Fruit fly (Drosophila melanogaster): Measurements from ENCODE around the gene Wdr81.

Wdr81 gene

DNA sequence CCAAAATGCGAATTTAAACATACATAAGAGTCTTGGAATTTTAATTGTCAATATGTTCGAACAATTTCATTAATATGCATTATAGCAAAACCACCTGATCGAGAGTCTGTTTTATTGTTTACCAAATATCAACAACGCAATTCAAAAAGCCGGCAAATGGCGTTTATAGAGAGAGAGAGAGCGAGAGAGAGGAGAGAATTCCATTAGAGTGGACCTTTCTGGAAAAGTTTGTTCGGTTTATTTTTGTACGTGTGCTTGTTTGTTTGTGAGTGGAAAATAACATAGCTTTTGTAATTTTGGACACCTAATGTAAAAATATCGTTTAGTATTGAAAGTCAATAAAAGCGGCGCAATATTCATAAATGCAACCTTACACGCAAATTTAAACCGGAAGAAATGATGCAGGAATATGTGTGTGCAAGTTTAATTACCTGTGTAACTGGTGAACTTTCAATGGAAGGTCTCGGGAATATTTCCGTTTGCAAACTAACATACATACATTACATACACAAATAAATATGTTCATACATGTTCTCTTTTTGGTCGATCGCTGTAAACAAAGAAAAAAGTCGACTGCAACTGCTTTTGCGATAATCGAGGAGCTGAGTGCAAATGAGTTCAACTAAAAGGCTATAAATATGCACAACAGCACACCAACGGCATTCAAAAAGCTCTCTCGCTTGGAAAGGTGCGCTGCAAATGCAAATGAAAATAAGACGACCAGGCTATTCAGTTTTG lies 24.0 kb upstream of the Wdr81 start, which contains the start of gene CG6785:
Gene CG6785, minus strand, starts transcription at position 588 of the 738 bp plus-strand sequence.
- TF ChIP-seq psq (optimal IDR thresholded peaks at IDR 0.05), result no peak
- no peak for TF ChIP-seq Sin3A (optimal IDR thresholded peaks at IDR 0.05)
- TF ChIP-seq ttk (optimal IDR thresholded peaks at IDR 0.05), result no peak
- TF ChIP-seq insv (optimal IDR thresholded peaks at IDR 0.05), result no peak
- no peak for TF ChIP-seq h (optimal IDR thresholded peaks at IDR 0.05)
- TF ChIP-seq Myc (optimal IDR thresholded peaks at IDR 0.05), result no peak

DNA sequence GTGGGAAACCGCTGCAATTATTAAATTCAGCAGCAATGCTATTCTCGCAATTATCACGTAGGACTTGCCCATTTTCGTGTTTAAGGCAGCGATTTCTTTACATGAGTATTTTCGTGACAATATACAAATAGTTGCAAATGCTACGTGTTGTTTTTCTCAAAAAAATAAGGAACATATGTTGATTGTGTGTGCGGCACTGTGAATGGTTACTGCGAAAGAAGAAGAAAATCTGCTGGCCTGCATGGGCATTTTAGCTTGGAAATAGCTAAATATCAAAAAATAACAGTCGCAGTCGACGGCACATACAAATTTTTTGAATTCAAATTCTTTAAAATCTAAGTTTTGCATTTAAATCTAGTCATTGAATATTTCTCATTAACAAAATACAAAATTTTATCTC lies 19.8 kb upstream of the Wdr81 start, which contains the start of gene CG6766:
Gene CG6766, minus strand, starts transcription at position 180 of the 400 bp plus-strand sequence.
- TF ChIP-seq ttk (optimal IDR thresholded peaks at IDR 0.05) (no peak), h (optimal IDR thresholded peaks at IDR 0.05) (no peak), psq (optimal IDR thresholded peaks at IDR 0.05) (no peak), Sin3A (optimal IDR thresholded peaks at IDR 0.05) (no peak), Myc (optimal IDR thresholded peaks at IDR 0.05) (no peak), insv (optimal IDR thresholded peaks at IDR 0.05) (no peak)

dm6 chr2L:12038177-12038581 lies 17.4 kb upstream of the Wdr81 start, which contains the start of gene Tom70:
Gene Tom70 (minus strand): TSS chr2L:12038511.
- no peak for TF ChIP-seq psq (optimal IDR thresholded peaks at IDR 0.05)
- no peak for TF ChIP-seq ttk (optimal IDR thresholded peaks at IDR 0.05)
- no peak for TF ChIP-seq Sin3A (optimal IDR thresholded peaks at IDR 0.05)
- no peak for TF ChIP-seq insv (optimal IDR thresholded peaks at IDR 0.05)
- TF ChIP-seq Myc (optimal IDR thresholded peaks at IDR 0.05), result no peak
- TF ChIP-seq h (optimal IDR thresholded peaks at IDR 0.05), result no peak

DNA sequence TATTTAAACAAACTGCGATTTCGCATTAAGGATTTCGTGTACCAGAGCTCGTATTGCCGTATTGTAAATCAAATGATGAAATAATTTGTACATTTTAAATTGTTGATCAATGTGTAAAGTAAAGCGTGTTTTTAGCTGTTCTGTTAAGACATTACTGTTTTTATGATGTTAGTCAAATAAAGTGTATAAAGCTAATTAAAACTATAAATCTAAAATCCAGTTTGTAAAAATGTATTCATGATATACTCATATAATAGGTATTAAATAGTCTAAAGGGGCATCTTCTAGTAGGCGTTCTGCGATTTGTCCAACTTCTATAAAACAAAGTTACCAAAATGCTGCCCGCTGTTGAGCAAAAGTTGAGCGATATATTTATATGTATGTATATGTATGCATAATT lies 13.1 kb upstream of the Wdr81 start, which contains the start of gene CG18788:
Gene CG18788, plus strand, starts transcription at position 301 of the 400 bp plus-strand sequence.
- TF ChIP-seq psq (optimal IDR thresholded peaks at IDR 0.05) (no peak), h (optimal IDR thresholded peaks at IDR 0.05) (no peak), Myc (optimal IDR thresholded peaks at IDR 0.05) (no peak), Sin3A (optimal IDR thresholded peaks at IDR 0.05) (no peak), ttk (optimal IDR thresholded peaks at IDR 0.05) (no peak), insv (optimal IDR thresholded peaks at IDR 0.05) (no peak)

DNA sequence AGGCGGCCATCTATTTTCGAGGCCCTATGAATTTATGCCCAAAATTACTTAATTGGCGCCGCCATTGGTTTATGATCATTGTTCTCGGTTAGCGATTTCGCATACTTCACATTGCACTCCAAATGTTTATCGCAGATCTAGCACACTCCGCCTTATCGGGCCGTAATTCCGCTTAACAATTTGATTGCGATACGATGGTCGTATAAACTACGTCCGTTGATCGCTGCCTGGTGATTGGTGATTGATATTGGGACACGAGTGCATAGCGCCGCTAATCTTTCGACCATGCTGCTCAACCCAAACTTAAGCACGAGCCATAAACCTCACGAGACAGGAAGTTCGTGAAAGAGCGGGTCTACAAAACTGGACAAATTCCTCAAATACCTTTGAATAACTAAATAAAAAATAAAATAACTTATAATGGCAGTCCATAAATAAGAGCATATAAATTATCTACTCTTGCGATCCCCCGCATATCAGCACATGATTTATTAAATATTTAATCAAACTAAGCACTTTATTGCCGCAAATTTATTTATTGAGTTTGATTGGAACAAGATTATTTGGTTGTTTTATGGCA lies 9.9 kb upstream of the Wdr81 start:
- TF ChIP-seq insv (optimal IDR thresholded peaks at IDR 0.05), result no peak
- TF ChIP-seq ttk (optimal IDR thresholded peaks at IDR 0.05), result no peak
- TF ChIP-seq Sin3A (optimal IDR thresholded peaks at IDR 0.05), result no peak
- TF ChIP-seq h (optimal IDR thresholded peaks at IDR 0.05), result no peak

DNA sequence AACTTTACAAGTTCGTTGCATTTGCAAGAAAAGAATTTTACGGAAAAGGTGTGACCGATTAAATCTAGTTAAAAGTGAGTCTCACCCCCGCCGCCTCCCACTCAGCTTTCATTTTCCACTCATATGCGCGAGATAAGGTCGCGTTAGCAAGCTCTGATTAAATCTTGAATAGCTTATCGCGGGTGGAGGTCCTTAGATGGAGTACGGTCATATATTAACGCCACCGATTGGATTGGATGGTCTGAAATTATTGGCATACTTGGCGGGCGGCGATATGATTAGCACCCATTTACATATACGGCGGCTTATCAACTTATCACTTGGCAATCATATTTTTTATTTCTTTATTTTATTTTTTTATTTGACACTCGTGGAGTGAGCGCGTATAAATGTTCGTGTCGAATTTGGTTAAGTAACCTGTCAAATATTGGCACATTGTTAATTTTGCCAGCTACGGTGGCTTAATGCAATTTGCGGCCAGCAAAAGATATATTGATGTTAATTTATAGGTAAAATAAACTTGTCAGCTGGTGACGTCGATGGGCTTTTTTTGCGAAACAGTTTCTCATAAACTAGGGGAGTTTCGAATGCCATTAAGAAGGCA lies 8.9 kb upstream of the Wdr81 start:
- TF ChIP-seq Sin3A (optimal IDR thresholded peaks at IDR 0.05), result no peak
- TF ChIP-seq Myc (optimal IDR thresholded peaks at IDR 0.05), result no peak
- TF ChIP-seq ttk (optimal IDR thresholded peaks at IDR 0.05), result no peak
- no peak for TF ChIP-seq psq (optimal IDR thresholded peaks at IDR 0.05)
- no peak for TF ChIP-seq insv (optimal IDR thresholded peaks at IDR 0.05)
- TF ChIP-seq h (optimal IDR thresholded peaks at IDR 0.05), result no peak

DNA sequence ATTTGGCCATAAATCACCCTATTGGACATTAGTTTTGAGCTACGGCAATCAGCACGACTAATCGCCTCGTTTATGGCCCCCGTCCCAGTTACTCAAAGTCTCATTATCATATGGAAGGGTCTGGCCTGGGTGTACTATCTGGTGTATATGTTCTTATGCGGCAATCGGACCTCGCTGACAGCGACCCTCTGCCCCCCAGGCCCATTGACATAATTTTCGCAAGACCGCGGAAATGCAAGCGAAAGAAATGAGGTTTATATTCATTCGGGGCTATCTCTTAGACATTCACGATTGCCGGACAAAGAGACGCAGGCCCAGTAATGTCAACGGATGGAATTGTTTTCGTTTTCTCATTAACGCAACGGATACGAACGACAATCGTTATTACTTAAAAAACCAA lies 8.0 kb upstream of the Wdr81 start:
- TF ChIP-seq psq (optimal IDR thresholded peaks at IDR 0.05), result no peak
- TF ChIP-seq h (optimal IDR thresholded peaks at IDR 0.05), result no peak
- TF ChIP-seq ttk (optimal IDR thresholded peaks at IDR 0.05), result no peak
- TF ChIP-seq Sin3A (optimal IDR thresholded peaks at IDR 0.05), result no peak
- TF ChIP-seq Myc (optimal IDR thresholded peaks at IDR 0.05), result no peak
- TF ChIP-seq insv (optimal IDR thresholded peaks at IDR 0.05), result no peak

DNA sequence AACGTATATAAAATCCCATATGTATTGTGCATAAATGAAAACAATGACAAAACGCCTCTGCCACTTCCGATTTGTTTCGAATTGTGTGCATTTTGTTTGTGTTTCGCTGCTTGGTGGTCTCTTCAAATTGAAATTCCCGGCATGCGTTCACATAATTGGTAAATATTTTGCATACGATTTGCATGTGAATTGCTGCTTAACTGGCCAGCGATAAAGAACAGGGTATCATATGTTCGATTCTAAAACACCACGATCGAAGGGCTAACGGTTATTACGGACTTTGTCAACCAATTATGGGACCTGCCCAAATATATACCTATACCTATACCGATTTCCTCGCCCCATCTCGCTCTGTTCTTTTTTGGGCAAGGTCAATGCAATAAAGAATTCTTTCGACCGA lies 7.3 kb upstream of the Wdr81 start:
- TF ChIP-seq h (optimal IDR thresholded peaks at IDR 0.05), result no peak

- TF ChIP-seq Sin3A (optimal IDR thresholded peaks at IDR 0.05), result no peak
- no peak for TF ChIP-seq h (optimal IDR thresholded peaks at IDR 0.05)
- no peak for TF ChIP-seq ttk (optimal IDR thresholded peaks at IDR 0.05)
- TF ChIP-seq insv (optimal IDR thresholded peaks at IDR 0.05), result no peak
- no peak for TF ChIP-seq psq (optimal IDR thresholded peaks at IDR 0.05)
- no peak for TF ChIP-seq Myc (optimal IDR thresholded peaks at IDR 0.05)
Measured at dm6 chr2L:12027435-12027834, 6.7 kb upstream of the Wdr81 start, which contains the start of gene dmGlut. Gene dmGlut (plus strand): TSS chr2L:12027438.

dm6 chr2L:12026458-12027431 lies 6.0 kb upstream of the Wdr81 start:
- no peak for TF ChIP-seq insv (optimal IDR thresholded peaks at IDR 0.05)
- no peak for TF ChIP-seq Sin3A (optimal IDR thresholded peaks at IDR 0.05)
- TF ChIP-seq ttk (optimal IDR thresholded peaks at IDR 0.05), result no peak
- no peak for TF ChIP-seq psq (optimal IDR thresholded peaks at IDR 0.05)
- no peak for TF ChIP-seq h (optimal IDR thresholded peaks at IDR 0.05)
- TF ChIP-seq Myc (optimal IDR thresholded peaks at IDR 0.05), result no peak

dm6 chr2L:12025505-12025904 lies 4.7 kb upstream of the Wdr81 start:
- TF ChIP-seq Sin3A (optimal IDR thresholded peaks at IDR 0.05), result no peak
- no peak for TF ChIP-seq psq (optimal IDR thresholded peaks at IDR 0.05)
- TF ChIP-seq Myc (optimal IDR thresholded peaks at IDR 0.05), result no peak
- no peak for TF ChIP-seq insv (optimal IDR thresholded peaks at IDR 0.05)
- no peak for TF ChIP-seq h (optimal IDR thresholded peaks at IDR 0.05)
- TF ChIP-seq ttk (optimal IDR thresholded peaks at IDR 0.05), result no peak
